Worm (Caenorhabditis elegans) whole organism, late embryonic: ENCODE results near the gene otpl-3.
A peak's percentile ranks its signal among the peaks of the same experiment; 100 is the strongest.

Experiments
- F13H6.1 ChIP-seq: sonication (generic microtip); optimal IDR thresholded peaks from 2 replicates; lab custom pipeline; 2016; ENCODE audit warnings: missing genetic modification characterization, missing compliant biosample characterization
- K09A11.1 ChIP-seq: sonication (generic microtip); optimal IDR thresholded peaks from 2 replicates; lab custom pipeline; 2017; ENCODE audit warnings: antibody characterized with exemption, mild to moderate bottlenecking, missing genetic modification characterization, missing compliant biosample characterization; ENCODE audit not compliant: insufficient read depth
- ama-1 ChIP-seq: fragments of 150-350 bp; optimal IDR thresholded peaks from 2 replicates; lab custom pipeline; 2014
- ceh-14 ChIP-seq: sonication (generic microtip); optimal IDR thresholded peaks from 2 replicates; lab custom pipeline; 2016; ENCODE audit warnings: missing genotype, missing genetic modification characterization, missing compliant biosample characterization
- ceh-19 ChIP-seq: fragments of 200-800 bp; sonication (Bioruptor generic); optimal IDR thresholded peaks from 2 replicates; lab custom pipeline; 2018; ENCODE audit warnings: mild to moderate bottlenecking, missing genetic modification characterization, missing compliant biosample characterization
- ceh-22 ChIP-seq: sonication (generic microtip); optimal IDR thresholded peaks from 2 replicates; lab custom pipeline; 2017; ENCODE audit warnings: missing biosample characterization, missing genetic modification characterization
- ceh-30 ChIP-seq: fragments of 150-350 bp; optimal IDR thresholded peaks from 2 replicates; lab custom pipeline; 2014; ENCODE audit warnings: missing biosample characterization, missing genetic modification characterization
- ceh-31 ChIP-seq: sonication (generic microtip); optimal IDR thresholded peaks from 2 replicates; lab custom pipeline; 2016; ENCODE audit warnings: missing genetic modification characterization, missing compliant biosample characterization
- ceh-9 ChIP-seq: sonication (generic microtip); optimal IDR thresholded peaks from 2 replicates; lab custom pipeline; 2016; ENCODE audit warnings: mild to moderate bottlenecking, missing genetic modification characterization, inconsistent platforms, missing compliant biosample characterization
- che-1 ChIP-seq: sonication (generic microtip); optimal IDR thresholded peaks from 2 replicates; lab custom pipeline; 2016; ENCODE audit warnings: mild to moderate bottlenecking, missing genetic modification characterization, missing compliant biosample characterization
- elt-2 ChIP-seq: sonication (generic microtip); optimal IDR thresholded peaks from 2 replicates; lab custom pipeline; 2016; ENCODE audit warnings: missing genetic modification reagents, missing genetic modification characterization, missing compliant biosample characterization
- ets-4 ChIP-seq: sonication (generic microtip); optimal IDR thresholded peaks from 2 replicates; lab custom pipeline; 2016; ENCODE audit warnings: missing genetic modification characterization, missing compliant biosample characterization
- eyg-1 ChIP-seq: sonication (generic microtip); optimal IDR thresholded peaks from 2 replicates; lab custom pipeline; 2016; ENCODE audit warnings: missing genotype, missing genetic modification characterization, missing compliant biosample characterization
- fax-1 ChIP-seq: sonication (generic microtip); optimal IDR thresholded peaks from 2 replicates; lab custom pipeline; 2016; ENCODE audit warnings: missing genotype, missing genetic modification characterization, missing compliant biosample characterization
- fkh-10 ChIP-seq: fragments of 150-350 bp; optimal IDR thresholded peaks from 2 replicates; lab custom pipeline; 2014; ENCODE audit warnings: missing biosample characterization, missing genetic modification reagents, missing genetic modification characterization
- fkh-6 ChIP-seq: sonication (generic microtip); optimal IDR thresholded peaks from 2 replicates; lab custom pipeline; 2016; ENCODE audit warnings: missing genetic modification characterization, missing compliant biosample characterization
- gmeb-2 ChIP-seq: sonication (generic microtip); optimal IDR thresholded peaks from 2 replicates; lab custom pipeline; 2016; ENCODE audit warnings: missing genetic modification characterization, inconsistent platforms, missing compliant biosample characterization
- hlh-6 ChIP-seq: sonication (generic microtip); optimal IDR thresholded peaks from 2 replicates; lab custom pipeline; 2016; ENCODE audit warnings: missing genotype, missing genetic modification characterization, missing compliant biosample characterization
- hlh-8 ChIP-seq: sonication (generic microtip); optimal IDR thresholded peaks from 2 replicates; lab custom pipeline; 2016; ENCODE audit warnings: missing genotype, missing genetic modification characterization, missing compliant biosample characterization
- mec-3 ChIP-seq: sonication (generic microtip); optimal IDR thresholded peaks from 2 replicates; lab custom pipeline; 2016; ENCODE audit warnings: borderline replicate concordance, missing genetic modification characterization, missing compliant biosample characterization
- nfya-1 ChIP-seq: sonication (generic microtip); optimal IDR thresholded peaks from 2 replicates; lab custom pipeline; 2017; ENCODE audit warnings: missing genetic modification characterization, mild to moderate bottlenecking, missing compliant biosample characterization, antibody characterized with exemption, moderate library complexity
- nhr-11 ChIP-seq: fragments of 150-350 bp; optimal IDR thresholded peaks from 2 replicates; lab custom pipeline; 2014; ENCODE audit warnings: missing biosample characterization, missing genetic modification characterization
- nhr-232 ChIP-seq: sonication (generic microtip); optimal IDR thresholded peaks from 2 replicates; lab custom pipeline; 2016; ENCODE audit warnings: missing genetic modification characterization, missing compliant biosample characterization
- odd-2 ChIP-seq: sonication (generic microtip); optimal IDR thresholded peaks from 2 replicates; lab custom pipeline; 2017; ENCODE audit warnings: antibody characterized with exemption, mild to moderate bottlenecking, missing genetic modification characterization, missing compliant biosample characterization
- pat-9 ChIP-seq: fragments of 200-800 bp; sonication (Bioruptor generic); optimal IDR thresholded peaks from 2 replicates; lab custom pipeline; 2018; ENCODE audit warnings: mild to moderate bottlenecking, missing genetic modification characterization, moderate library complexity, missing compliant biosample characterization
- pax-1 ChIP-seq: fragments of 150-350 bp; optimal IDR thresholded peaks from 2 replicates; lab custom pipeline; 2014; ENCODE audit warnings: missing biosample characterization, missing genetic modification characterization
- pha-4 ChIP-seq: fragments of 150-350 bp; optimal IDR thresholded peaks from 2 replicates; lab custom pipeline; 2018; ENCODE audit warnings: missing biosample characterization, missing genetic modification reagents, missing genetic modification characterization
- pqm-1 ChIP-seq: sonication (generic microtip); optimal IDR thresholded peaks from 2 replicates; lab custom pipeline; 2016; ENCODE audit warnings: missing genetic modification characterization, missing compliant biosample characterization
- pros-1 ChIP-seq: fragments of 150-350 bp; optimal IDR thresholded peaks from 2 replicates; lab custom pipeline; 2014; ENCODE audit warnings: missing biosample characterization, missing genetic modification reagents, missing genetic modification characterization
- rnt-1 ChIP-seq: sonication (generic microtip); optimal IDR thresholded peaks from 2 replicates; lab custom pipeline; 2016; ENCODE audit warnings: missing genetic modification characterization, missing compliant biosample characterization
- sdc-2 ChIP-seq: sonication (generic microtip); optimal IDR thresholded peaks from 2 replicates; lab custom pipeline; 2016; ENCODE audit warnings: missing genotype, missing genetic modification characterization, missing compliant biosample characterization
- sox-2 ChIP-seq: fragments of 200-800 bp; sonication (Bioruptor generic); IDR thresholded peaks from 2 replicates; pipeline ENCODE4 v1.3.6; 2022; ENCODE audit warnings: missing genetic modification reagents, missing genetic modification characterization, missing compliant biosample characterization
- tbx-2 ChIP-seq: sonication (generic microtip); optimal IDR thresholded peaks from 2 replicates; lab custom pipeline; 2016; ENCODE audit warnings: missing genetic modification characterization, missing compliant biosample characterization
- unc-3 ChIP-seq, 2 experiments: fragments of 200-800 bp in 1 of 2; sonication (Bioruptor generic) in 1 of 2; sonication (generic microtip) in 1 of 2; conservative IDR thresholded peaks in 1 of 2; optimal IDR thresholded peaks in 1 of 2; 2 replicates each; pipeline versions ENCODE4 v1.3.6 to Lab custom; 2016 to 2022; ENCODE audit warnings: missing compliant biosample characterization in 2 of 2, missing genetic modification characterization in 2 of 2, missing genetic modification reagents in 1 of 2
- unc-42 ChIP-seq: sonication (generic microtip); optimal IDR thresholded peaks from 2 replicates; lab custom pipeline; 2016; ENCODE audit warnings: missing genotype, missing genetic modification characterization, missing compliant biosample characterization
- zip-5 ChIP-seq: sonication (generic microtip); optimal IDR thresholded peaks from 2 replicates; lab custom pipeline; 2016; ENCODE audit warnings: missing genetic modification characterization, missing compliant biosample characterization
- ztf-16 ChIP-seq: sonication (generic microtip); optimal IDR thresholded peaks from 2 replicates; lab custom pipeline; 2017; ENCODE audit warnings: missing genetic modification characterization, missing compliant biosample characterization

Gene otpl-3

DNA sequence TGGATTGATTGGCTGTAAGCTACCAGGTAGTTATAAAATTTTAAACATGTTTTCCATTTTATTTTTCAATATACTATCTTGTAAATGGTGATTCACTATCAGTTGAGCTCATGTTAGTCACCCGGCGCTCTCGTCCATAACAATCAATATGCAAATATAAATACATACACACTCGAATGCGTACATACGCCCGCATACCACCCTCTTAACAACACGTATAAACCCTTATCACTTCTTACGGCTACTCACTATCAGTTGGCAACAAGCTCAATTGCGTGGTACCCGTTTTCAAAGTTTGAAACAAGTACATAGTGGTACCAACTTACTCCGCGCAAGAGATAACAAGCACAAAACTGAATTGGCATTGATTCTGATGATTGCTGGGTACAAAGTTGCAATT lies 2.4 kb upstream of the otpl-3 start:
- TF ChIP-seq ceh-22 (tag; lab: Kevin White, UChicago) (no peak), elt-2 (tag; lab: Kevin White, UChicago) (peak; percentile 92)

DNA sequence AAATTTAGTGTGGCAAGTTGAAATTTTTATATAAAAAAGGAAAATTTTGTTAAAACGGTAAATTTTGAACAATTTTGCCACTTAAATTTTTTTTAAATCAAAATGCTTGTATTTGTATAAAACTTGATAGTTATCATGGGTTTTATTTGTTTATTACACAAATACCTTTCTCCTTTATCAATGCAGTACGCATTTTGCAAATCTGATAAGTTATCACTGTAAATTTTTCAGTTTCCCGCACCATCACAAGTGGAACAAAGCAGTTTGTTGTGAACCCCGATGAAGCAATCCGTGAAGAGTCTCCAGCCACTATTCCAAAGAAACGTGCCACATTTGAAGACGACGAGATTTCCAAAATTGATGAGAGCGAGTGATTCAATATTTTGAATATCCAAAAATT lies 4.4 kb downstream of the otpl-3 start:
- TF ChIP-seq F13H6.1 (tag; lab: Kevin White, UChicago) (no peak), fkh-10 (GFP tag; lab: Kevin White, UChicago) (no peak), fax-1 (tag; lab: Kevin White, UChicago) (no peak), nfya-1 (no peak), elt-2 (tag; lab: Kevin White, UChicago) (peak; percentile 77), sox-2 (GFP tag; lab: Robert Waterston, UW) (no peak)

DNA sequence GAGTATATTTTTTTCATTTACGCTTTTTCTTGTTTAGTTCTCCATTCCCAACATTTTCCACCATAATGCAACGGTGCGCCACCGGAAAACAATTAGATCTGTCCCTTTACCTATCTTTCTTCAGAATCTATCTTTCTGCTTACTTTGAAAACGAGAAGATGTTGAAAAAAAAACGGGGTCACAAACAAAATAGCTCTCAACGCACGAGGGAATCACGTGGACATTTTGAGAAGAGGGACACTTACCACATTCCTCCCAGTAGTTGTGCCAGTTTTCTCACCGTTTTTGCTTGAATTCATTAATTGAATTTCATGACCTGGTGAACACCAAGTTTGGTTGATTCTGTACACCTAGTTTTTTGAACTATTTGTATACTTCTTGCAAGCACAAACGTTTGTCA lies 8.4 kb downstream of the otpl-3 start:
- TF ChIP-seq F13H6.1 (tag; lab: Kevin White, UChicago) (no peak), unc-42 (tag; lab: Kevin White, UChicago) (peak; percentile 4)

DNA sequence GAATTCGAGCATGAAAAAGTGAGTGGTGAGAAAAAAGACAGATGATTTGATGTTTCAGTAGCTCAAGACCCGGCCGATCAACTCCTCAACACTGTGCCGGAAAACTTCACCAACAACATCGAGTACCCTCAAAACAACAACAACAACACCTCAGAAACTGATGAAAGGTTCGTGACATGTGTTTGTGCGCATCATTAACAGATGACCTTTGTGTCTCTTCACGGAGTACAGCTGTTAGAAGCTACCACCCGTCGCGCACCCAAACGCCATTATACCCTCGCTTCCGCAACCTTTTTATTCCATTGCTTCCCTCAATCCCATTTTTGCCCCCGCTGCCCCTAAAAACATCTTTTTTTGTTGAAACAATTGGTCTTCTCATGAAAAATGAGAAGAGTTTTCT lies 9.3 kb downstream of the otpl-3 start:
- TF ChIP-seq gmeb-2 (no peak), odd-2 (tag; lab: Kevin White, UChicago) (no peak), tbx-2 (tag; lab: Kevin White, UChicago) (no peak), ceh-14 (tag; lab: Kevin White, UChicago) (no peak), che-1 (tag; lab: Kevin White, UChicago) (no peak), pha-4 (tag; lab: Kevin White, UChicago) (no peak), fkh-6 (tag; lab: Kevin White, UChicago) (no peak), ceh-9 (no peak), hlh-8 (no peak), pqm-1 (tag; lab: Kevin White, UChicago) (no peak), sdc-2 (tag; lab: Kevin White, UChicago) (no peak), pros-1 (tag; lab: Kevin White, UChicago) (no peak), hlh-6 (tag; lab: Kevin White, UChicago) (no peak), rnt-1 (tag; lab: Kevin White, UChicago) (no peak), ztf-16 (tag; lab: Kevin White, UChicago) (no peak)

DNA sequence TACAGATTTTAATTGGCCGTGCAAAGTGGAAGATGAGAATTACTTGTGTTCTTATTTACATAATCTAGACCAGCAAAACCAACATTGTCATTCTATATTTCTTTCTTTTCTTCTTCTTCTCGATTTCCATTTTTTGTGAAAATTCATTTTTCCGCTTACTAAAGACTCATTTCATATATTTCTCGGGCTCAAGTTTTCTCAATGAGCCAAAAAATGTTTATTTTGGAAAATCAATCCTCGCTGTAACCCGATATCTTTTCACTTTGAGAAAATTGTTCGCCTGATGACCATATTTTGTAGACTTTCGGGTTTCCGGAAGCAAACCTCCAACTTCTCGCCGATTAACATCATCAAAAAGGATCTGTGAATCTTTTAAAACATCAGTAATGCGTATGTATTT lies 10.6 kb downstream of the otpl-3 start, which contains the start of gene nhx-4:
Gene nhx-4, plus strand, starts transcription at position 301 of the 400 bp plus-strand sequence.
- TF ChIP-seq odd-2 (tag; lab: Kevin White, UChicago) (no peak), pax-1 (tag; lab: Kevin White, UChicago) (no peak), nhr-232 (no peak), zip-5 (tag; lab: Kevin White, UChicago) (no peak), eyg-1 (tag; lab: Kevin White, UChicago) (no peak), unc-3 (GFP tag; conservative IDR thresholded peaks at IDR 0.05; lab: Robert Waterston, UW) (no peak), unc-3 (tag; optimal IDR thresholded peaks at IDR 0.05; lab: Kevin White, UChicago) (no peak), ceh-30 (no peak), pros-1 (tag; lab: Kevin White, UChicago) (no peak), ceh-19 (GFP tag; lab: Kevin White, UChicago) (no peak), sdc-2 (tag; lab: Kevin White, UChicago) (no peak), hlh-6 (tag; lab: Kevin White, UChicago) (no peak), ama-1 (no peak), mec-3 (no peak), pat-9 (tag; lab: Kevin White, UChicago) (no peak), elt-2 (tag; lab: Kevin White, UChicago) (no peak), ets-4 (tag; lab: Kevin White, UChicago) (no peak), K09A11.1 (tag; lab: Kevin White, UChicago) (no peak), nhr-11 (tag; lab: Kevin White, UChicago) (no peak), ceh-31 (no peak)
